Fruit fly (Drosophila melanogaster) whole organism, wandering third instar larva: Measurements from ENCODE around the gene Decay.

Experiments
- Abd-B ChIP-seq: fragments of >200 bp; optimal IDR thresholded peaks from 2 replicates; lab custom pipeline; 2017; ENCODE audit warnings: missing biosample characterization, missing genetic modification characterization
- CG32264 ChIP-seq: fragments of 200-800 bp; sonication (Bioruptor generic); optimal IDR thresholded peaks from 2 replicates; lab custom pipeline; 2016; ENCODE audit warnings: missing biosample characterization, missing genetic modification characterization
- CG9705 ChIP-seq: fragments of 200-800 bp; sonication (Bioruptor generic); optimal IDR thresholded peaks from 2 replicates; lab custom pipeline; 2018; ENCODE audit warnings: missing biosample characterization, mild to moderate bottlenecking, missing genetic modification characterization
- CrebA ChIP-seq: fragments of 200-800 bp; sonication (Bioruptor generic); optimal IDR thresholded peaks from 2 replicates; lab custom pipeline; 2016; ENCODE audit warnings: missing biosample characterization, mild to moderate bottlenecking, missing genetic modification characterization, borderline replicate concordance
- Dfd ChIP-seq: fragments of >200 bp; optimal IDR thresholded peaks from 2 replicates; lab custom pipeline; 2017; ENCODE audit warnings: missing biosample characterization, missing genetic modification characterization
- Dif ChIP-seq: fragments of 200-275, 200-300 bp; sonication (Bioruptor generic); optimal IDR thresholded peaks from 2 replicates; lab custom pipeline; 2018; ENCODE audit warnings: missing biosample characterization, missing genetic modification characterization; ENCODE audit not compliant: partially characterized antibody
- GATAd ChIP-seq: sonication (Bioruptor generic); optimal IDR thresholded peaks from 2 replicates; lab custom pipeline; 2016; ENCODE audit warnings: missing biosample characterization, missing genetic modification characterization
- HLH106 ChIP-seq: fragments of 200-800 bp; optimal IDR thresholded peaks from 3 replicates; lab custom pipeline; 2019; ENCODE audit warnings: missing biosample characterization, mild to moderate bottlenecking, missing genetic modification characterization, moderate library complexity
- Hr78 ChIP-seq: fragments of >200 bp; optimal IDR thresholded peaks from 2 replicates; lab custom pipeline; 2017; ENCODE audit warnings: missing biosample characterization, missing genetic modification characterization
- Hr83 ChIP-seq: fragments of 200-300 bp; sonication (Bioruptor generic); optimal IDR thresholded peaks from 2 replicates; lab custom pipeline; 2016; ENCODE audit warnings: missing biosample characterization, mild to moderate bottlenecking, missing genetic modification characterization, moderate library complexity; ENCODE audit not compliant: poor library complexity, severe bottlenecking
- Jra ChIP-seq: sonication (Bioruptor generic); optimal IDR thresholded peaks from 2 replicates; lab custom pipeline; 2016; ENCODE audit warnings: missing biosample characterization, missing genetic modification characterization
- Mio ChIP-seq: sonication (Bioruptor generic); optimal IDR thresholded peaks from 2 replicates; lab custom pipeline; 2016; ENCODE audit warnings: missing biosample characterization, missing genetic modification characterization
- Myc ChIP-seq: fragments of >200 bp; optimal IDR thresholded peaks from 2 replicates; lab custom pipeline; 2017
- N ChIP-seq: fragments of >200 bp; optimal IDR thresholded peaks from 2 replicates; lab custom pipeline; 2018; ENCODE audit warnings: missing biosample characterization, missing external identifiers, missing genetic modification characterization
- OdsH ChIP-seq: fragments of 200-800 bp; sonication (Bioruptor generic); optimal IDR thresholded peaks from 2 replicates; lab custom pipeline; 2016; ENCODE audit warnings: missing biosample characterization, mild to moderate bottlenecking, missing genetic modification characterization
- Rel ChIP-seq, 2 experiments: fragments of 200-800 bp; sonication (Bioruptor generic) in 1 of 2; optimal IDR thresholded peaks; 2 replicates in 1 of 2; 3 replicates in 1 of 2; lab custom pipeline; 2016 to 2019; ENCODE audit warnings: mild to moderate bottlenecking in 2 of 2, missing biosample characterization in 2 of 2, missing genetic modification characterization in 2 of 2, moderate library complexity in 1 of 2
- Sp1 ChIP-seq: fragments of 200-800 bp; sonication (Bioruptor generic); optimal IDR thresholded peaks from 3 replicates; lab custom pipeline; 2019; ENCODE audit warnings: missing biosample characterization, mild to moderate bottlenecking, missing genetic modification characterization, moderate library complexity
- Vsx2 ChIP-seq: fragments of 200-300, 225-300 bp; sonication (Bioruptor generic); optimal IDR thresholded peaks from 2 replicates; lab custom pipeline; 2018; ENCODE audit warnings: missing biosample characterization, missing genetic modification characterization; ENCODE audit not compliant: partially characterized antibody
- br ChIP-seq: fragments of 200-800 bp; sonication (Bioruptor generic); optimal IDR thresholded peaks from 2 replicates; lab custom pipeline; 2016; ENCODE audit warnings: missing biosample characterization, missing genetic modification characterization
- brk ChIP-seq: fragments of 200-800 bp; sonication (Bioruptor generic); optimal IDR thresholded peaks from 2 replicates; lab custom pipeline; 2016; ENCODE audit warnings: missing biosample characterization, mild to moderate bottlenecking, missing genetic modification characterization
- dl ChIP-seq, 2 experiments: fragments of 175-275, 200-275 bp in 1 of 2; fragments of 200-275 bp in 1 of 2; sonication (Bioruptor generic); optimal IDR thresholded peaks; lab custom pipeline; 2018; ENCODE audit warnings: mild to moderate bottlenecking in 2 of 2, missing biosample characterization in 2 of 2, missing genetic modification characterization in 2 of 2, moderate library complexity in 2 of 2; ENCODE audit not compliant: partially characterized antibody in 2 of 2, insufficient read depth in 1 of 2
- dmrt93B ChIP-seq: fragments of 200-800 bp; sonication (Bioruptor generic); optimal IDR thresholded peaks from 2 replicates; lab custom pipeline; 2018; ENCODE audit warnings: missing biosample characterization, mild to moderate bottlenecking, missing genetic modification characterization
- dsf ChIP-seq: sonication (Bioruptor generic); optimal IDR thresholded peaks from 2 replicates; lab custom pipeline; 2016; ENCODE audit warnings: missing biosample characterization, missing genetic modification characterization, borderline replicate concordance
- ey ChIP-seq: fragments of 200-800 bp; sonication (Bioruptor generic); optimal IDR thresholded peaks from 2 replicates; lab custom pipeline; 2016; ENCODE audit warnings: missing biosample characterization, missing genetic modification characterization
- foxo ChIP-seq, 2 experiments: fragments of 200-800 bp; sonication (Bioruptor generic); optimal IDR thresholded peaks; 2 replicates in 1 of 2; 3 replicates in 1 of 2; lab custom pipeline; 2016 to 2017; ENCODE audit warnings: missing biosample characterization in 2 of 2, missing genetic modification characterization in 2 of 2
- fru ChIP-seq: fragments of 200-800 bp; sonication (Bioruptor generic); optimal IDR thresholded peaks from 3 replicates; lab custom pipeline; 2016; ENCODE audit warnings: missing biosample characterization, mild to moderate bottlenecking, missing genetic modification characterization
- h ChIP-seq: fragments of 200-800 bp; sonication (Bioruptor generic); optimal IDR thresholded peaks from 3 replicates; lab custom pipeline; 2016; ENCODE audit warnings: missing biosample characterization, mild to moderate bottlenecking, missing genetic modification characterization
- jim ChIP-seq: fragments of 175-275, 200-325 bp; sonication (Bioruptor generic); optimal IDR thresholded peaks from 2 replicates; lab custom pipeline; 2016; ENCODE audit warnings: missing biosample characterization, mild to moderate bottlenecking, missing genetic modification characterization
- lola ChIP-seq: fragments of >200 bp; optimal IDR thresholded peaks from 2 replicates; lab custom pipeline; 2017; ENCODE audit warnings: missing biosample characterization, missing genetic modification characterization
- pan ChIP-seq: fragments of >200 bp; optimal IDR thresholded peaks from 2 replicates; lab custom pipeline; 2017
- psq ChIP-seq: fragments of 200-800 bp; sonication (Bioruptor generic); optimal IDR thresholded peaks from 3 replicates; lab custom pipeline; 2017; ENCODE audit warnings: missing biosample characterization, mild to moderate bottlenecking, missing genetic modification characterization, moderate library complexity
- rgr ChIP-seq: fragments of 200-800 bp; sonication (Bioruptor generic); optimal IDR thresholded peaks from 3 replicates; lab custom pipeline; 2016; ENCODE audit warnings: missing biosample characterization, mild to moderate bottlenecking, missing genetic modification characterization
- sage ChIP-seq: fragments of 200-800 bp; sonication (Bioruptor generic); optimal IDR thresholded peaks from 2 replicates; lab custom pipeline; 2016; ENCODE audit warnings: missing biosample characterization, mild to moderate bottlenecking, missing genetic modification characterization
- sv ChIP-seq: fragments of 200-800 bp; sonication (Bioruptor generic); optimal IDR thresholded peaks from 3 replicates; lab custom pipeline; 2016; ENCODE audit warnings: missing biosample characterization, missing genetic modification characterization
- usp ChIP-seq: fragments of >200 bp; optimal IDR thresholded peaks from 2 replicates; lab custom pipeline; 2017; ENCODE audit warnings: missing biosample characterization, missing genetic modification characterization
- woc ChIP-seq: sonication (Bioruptor generic); optimal IDR thresholded peaks from 2 replicates; lab custom pipeline; 2016; ENCODE audit warnings: missing biosample characterization, mild to moderate bottlenecking, missing genetic modification characterization

The Decay gene

dm6 chr3R:16502595-16503305 lies 1.9 kb upstream of the Decay start, which contains the start of gene CG42342:
Gene CG42342 (plus strand): TSS chr3R:16502770.
- TF ChIP-seq brk (GFP tag; lab: Kevin White, UChicago) (no peak), Abd-B (GFP tag; lab: Kevin White, UChicago) (no peak), Dif (GFP tag; lab: Kevin White, UChicago) (no peak), CG9705 (no peak), OdsH (GFP tag; lab: Kevin White, UChicago) (no peak), HLH106 (tag; lab: Kevin White, UChicago) (no peak), fru (GFP tag; lab: Kevin White, UChicago) (no peak), lola (GFP tag; lab: Kevin White, UChicago) (no peak), Myc (lab: Kevin White, UChicago) (no peak), ey (GFP tag; lab: Kevin White, UChicago) (no peak), Jra (GFP tag; lab: Kevin White, UChicago) (no peak), dsf (GFP tag; lab: Kevin White, UChicago) (no peak), Vsx2 (GFP tag; lab: Kevin White, UChicago) (peak; percentile 10), psq (GFP tag; lab: Kevin White, UChicago) (peak; percentile 60), sage (GFP tag; lab: Kevin White, UChicago) (no peak), rgr (GFP tag; lab: Kevin White, UChicago) (no peak), Dfd (no peak)

DNA sequence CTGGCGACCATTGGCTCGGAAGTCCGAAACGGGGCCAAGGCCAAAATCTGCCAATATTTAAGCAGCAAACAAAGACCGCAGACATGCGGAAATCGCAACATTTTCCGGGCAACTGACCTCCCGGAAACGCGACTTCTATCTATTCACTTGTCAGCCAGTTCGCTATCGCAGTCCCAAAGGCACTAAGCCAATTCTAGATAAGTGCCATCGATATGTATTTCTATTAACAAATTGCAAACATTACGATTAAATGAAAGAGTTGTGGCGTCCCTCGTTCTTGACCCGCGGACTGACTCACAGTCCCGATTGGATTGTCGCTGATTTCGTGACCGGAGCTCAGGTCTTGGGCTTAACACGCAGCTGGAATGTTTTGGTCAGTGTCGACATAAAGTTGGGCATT lies 2.0 kb downstream of the Decay start, which contains the start of gene Gr89a:
Gene Gr89a (minus strand): TSS at position 101 of the 400 bp plus-strand sequence.
- TF ChIP-seq usp (GFP tag; lab: Kevin White, UChicago) (no peak), foxo (GFP tag; optimal IDR thresholded peaks at IDR 0.05; lab: Kevin White, UChicago) (no peak), N (GFP tag; lab: Kevin White, UChicago) (no peak), Hr78 (GFP tag; lab: Kevin White, UChicago) (no peak), woc (GFP tag; lab: Kevin White, UChicago) (no peak), CG32264 (GFP tag; lab: Kevin White, UChicago) (no peak), br (GFP tag; lab: Kevin White, UChicago) (no peak), sv (GFP tag; lab: Kevin White, UChicago) (no peak), h (no peak), brk (GFP tag; lab: Kevin White, UChicago) (no peak), OdsH (GFP tag; lab: Kevin White, UChicago) (no peak), CG9705 (no peak), Sp1 (GFP tag; lab: Kevin White, UChicago) (no peak), jim (GFP tag; lab: Kevin White, UChicago) (no peak), sage (GFP tag; lab: Kevin White, UChicago) (no peak), Mio (GFP tag; lab: Kevin White, UChicago) (no peak), Dif (GFP tag; lab: Kevin White, UChicago) (no peak), GATAd (no peak), ey (GFP tag; lab: Kevin White, UChicago) (no peak), Rel (GFP tag; optimal IDR thresholded peaks at IDR 0.05; lab: Kevin White, UChicago) (no peak), Rel (tag; optimal IDR thresholded peaks at IDR 0.05; lab: Kevin White, UChicago) (no peak)

DNA sequence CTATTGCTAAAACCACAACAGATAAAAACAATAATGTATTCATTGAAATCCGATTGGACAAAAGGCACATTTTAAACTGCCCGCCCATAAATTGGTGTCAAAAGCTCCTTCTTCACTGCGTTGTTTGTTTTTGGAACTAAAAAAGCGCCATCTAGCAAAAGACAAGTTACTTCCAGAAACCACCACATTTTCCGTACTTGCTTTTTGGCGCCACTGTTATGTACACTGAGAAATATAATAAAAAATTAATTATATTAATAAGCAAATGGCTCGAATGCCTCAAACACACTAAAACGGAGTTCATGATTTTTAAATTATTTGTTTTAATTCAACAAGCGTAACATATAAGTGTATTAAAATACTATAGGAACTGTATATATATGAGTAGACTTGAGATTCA lies 3.5 kb downstream of the Decay start:
- TF ChIP-seq CG32264 (GFP tag; lab: Kevin White, UChicago) (no peak), Dfd (no peak), dmrt93B (GFP tag; lab: Kevin White, UChicago) (peak; percentile 44), Mio (GFP tag; lab: Kevin White, UChicago) (no peak), sv (GFP tag; lab: Kevin White, UChicago) (peak; percentile 66), Vsx2 (GFP tag; lab: Kevin White, UChicago) (no peak), fru (GFP tag; lab: Kevin White, UChicago) (peak; percentile 66), h (peak; percentile 67), pan (lab: Kevin White, UChicago) (no peak), CrebA (GFP tag; lab: Kevin White, UChicago) (no peak), sage (GFP tag; lab: Kevin White, UChicago) (peak; percentile 23), psq (GFP tag; lab: Kevin White, UChicago) (peak; percentile 63), GATAd (no peak), dsf (GFP tag; lab: Kevin White, UChicago) (no peak), brk (GFP tag; lab: Kevin White, UChicago) (no peak), lola (GFP tag; lab: Kevin White, UChicago) (no peak), ey (GFP tag; lab: Kevin White, UChicago) (peak; percentile 26), Myc (lab: Kevin White, UChicago) (peak; percentile 89), N (GFP tag; lab: Kevin White, UChicago) (no peak), foxo (GFP tag; optimal IDR thresholded peaks at IDR 0.05; lab: Kevin White, UChicago) (peak in 1 of 2 experiments; percentile 80), Hr83 (GFP tag; lab: Kevin White, UChicago) (peak; percentile 80), br (GFP tag; lab: Kevin White, UChicago) (peak; percentile 57), CG9705 (peak; percentile 26), OdsH (GFP tag; lab: Kevin White, UChicago) (peak; percentile 69), Sp1 (GFP tag; lab: Kevin White, UChicago) (no peak), dl (GFP tag; optimal IDR thresholded peaks at IDR 0.05; lab: Kevin White, UChicago; ENCODE audit: insufficient read depth in 1 of 2, partially characterized antibody in 2 of 2) (no peak), Abd-B (GFP tag; lab: Kevin White, UChicago) (no peak), usp (GFP tag; lab: Kevin White, UChicago) (no peak), Dif (GFP tag; lab: Kevin White, UChicago) (no peak), HLH106 (tag; lab: Kevin White, UChicago) (peak; percentile 69), rgr (GFP tag; lab: Kevin White, UChicago) (peak; percentile 74)
